Fruit fly (Drosophila melanogaster): Measurements from ENCODE around the gene CG12237.

dm6 chrX:19690050-19690449 lies 47.4 kb upstream of the CG12237 start:
- TF ChIP-seq EcR (GFP tag; optimal IDR thresholded peaks at IDR 0.05) (no peak), CG8478 (optimal IDR thresholded peaks at IDR 0.05) (no peak), psq (optimal IDR thresholded peaks at IDR 0.05) (no peak), pan (optimal IDR thresholded peaks at IDR 0.05) (no peak)
